Fruit fly (Drosophila melanogaster) whole organism, prepupa: ENCODE results near the gene Apc2.
A peak's percentile ranks its signal among the peaks of the same experiment; 100 is the strongest.

Experiments used
- Blimp-1 ChIP-seq: fragments of 200-800 bp; sonication (Bioruptor generic); optimal IDR thresholded peaks from 3 replicates; lab custom pipeline; 2017; ENCODE audit warnings: missing biosample characterization, missing genetic modification characterization, mild to moderate bottlenecking, moderate library complexity, missing genetic modification reagents
- CG10631 ChIP-seq: fragments of 200-800 bp; sonication (Bioruptor generic); optimal IDR thresholded peaks from 2 replicates; lab custom pipeline; 2016; ENCODE audit warnings: missing biosample characterization, missing genetic modification characterization
- CG10669 ChIP-seq: fragments of 200-800 bp; sonication (Bioruptor generic); optimal IDR thresholded peaks from 3 replicates; lab custom pipeline; 2018; ENCODE audit warnings: missing biosample characterization, mild to moderate bottlenecking, missing genetic modification characterization, moderate library complexity
- CG11294 ChIP-seq: fragments of 200-800 bp; sonication (Bioruptor generic); IDR thresholded peaks from 2 replicates; pipeline ENCODE4 v1.3.6; 2022; ENCODE audit warnings: missing biosample characterization, missing genetic modification characterization
- CG11762 ChIP-seq: fragments of 200-800 bp; sonication (Bioruptor generic); optimal IDR thresholded peaks from 3 replicates; lab custom pipeline; 2016; ENCODE audit warnings: missing biosample characterization, missing genetic modification characterization; ENCODE audit not compliant: insufficient read depth
- CG11902 ChIP-seq: fragments of 200-800 bp; sonication (Bioruptor generic); optimal IDR thresholded peaks from 3 replicates; lab custom pipeline; 2016; ENCODE audit warnings: missing biosample characterization, missing genetic modification characterization
- CG1621 ChIP-seq: fragments of 200-800 bp; sonication (Bioruptor generic); optimal IDR thresholded peaks from 3 replicates; lab custom pipeline; 2018; ENCODE audit warnings: missing biosample characterization, mild to moderate bottlenecking, missing genetic modification characterization
- CG16779 ChIP-seq: fragments of 200-800 bp; sonication (Bioruptor generic); optimal IDR thresholded peaks from 3 replicates; lab custom pipeline; 2017; ENCODE audit warnings: missing biosample characterization, mild to moderate bottlenecking, missing genetic modification characterization
- CG3032 ChIP-seq: fragments of 200-800 bp; optimal IDR thresholded peaks from 2 replicates; lab custom pipeline; 2019; ENCODE audit warnings: missing biosample characterization, mild to moderate bottlenecking, missing genetic modification characterization, moderate library complexity
- CG32006 ChIP-seq: fragments of 200-800 bp; sonication (Bioruptor generic); optimal IDR thresholded peaks from 3 replicates; lab custom pipeline; 2017; ENCODE audit warnings: missing biosample characterization, mild to moderate bottlenecking, missing genetic modification characterization
- CG34406 ChIP-seq: fragments of 200-800 bp; sonication (Bioruptor generic); optimal IDR thresholded peaks from 3 replicates; lab custom pipeline; 2016; ENCODE audit warnings: missing biosample characterization, missing genetic modification characterization
- CG3919 ChIP-seq: fragments of 200-800 bp; sonication (Bioruptor generic); optimal IDR thresholded peaks from 3 replicates; lab custom pipeline; 2016; ENCODE audit warnings: missing biosample characterization, missing genetic modification characterization
- CG4318 ChIP-seq: fragments of 200-800 bp; sonication (Bioruptor generic); optimal IDR thresholded peaks from 3 replicates; lab custom pipeline; 2017; ENCODE audit warnings: missing biosample characterization, mild to moderate bottlenecking, missing genetic modification characterization
- CG6163 ChIP-seq: fragments of 200-800 bp; sonication (Bioruptor generic); IDR thresholded peaks from 3 replicates; pipeline ENCODE4 v1.3.6; 2022; ENCODE audit warnings: missing biosample characterization, missing genetic modification characterization
- CG6276 ChIP-seq: fragments of 200-800 bp; sonication (Bioruptor generic); optimal IDR thresholded peaks from 2 replicates; lab custom pipeline; 2017; ENCODE audit warnings: missing biosample characterization, mild to moderate bottlenecking, missing genetic modification characterization
- CG6808 ChIP-seq: fragments of 200-800 bp; sonication (Bioruptor generic); optimal IDR thresholded peaks from 3 replicates; lab custom pipeline; 2017; ENCODE audit warnings: missing biosample characterization, missing genetic modification characterization, mild to moderate bottlenecking, moderate library complexity, missing genetic modification reagents
- CG6854 ChIP-seq: fragments of 200-800 bp; sonication (Bioruptor generic); optimal IDR thresholded peaks from 2 replicates; lab custom pipeline; 2017; ENCODE audit warnings: missing biosample characterization, mild to moderate bottlenecking, missing genetic modification characterization
- CG7368 ChIP-seq: fragments of 200-800 bp; sonication (Bioruptor generic); optimal IDR thresholded peaks from 3 replicates; lab custom pipeline; 2016; ENCODE audit warnings: missing biosample characterization, missing genetic modification characterization
- CG8119 ChIP-seq: fragments of 200-800 bp; sonication (Bioruptor generic); IDR thresholded peaks from 3 replicates; pipeline ENCODE4 v1.3.6; 2022; ENCODE audit warnings: missing biosample characterization, missing genetic modification characterization
- CG8319 ChIP-seq: fragments of 200-800 bp; sonication (Bioruptor generic); optimal IDR thresholded peaks from 3 replicates; lab custom pipeline; 2016; ENCODE audit warnings: missing biosample characterization, missing genetic modification characterization
- CG8632 ChIP-seq: fragments of 200-800 bp; sonication (Bioruptor generic); optimal IDR thresholded peaks from 3 replicates; lab custom pipeline; 2016; ENCODE audit warnings: missing biosample characterization, missing genetic modification characterization
- CG9139 ChIP-seq: fragments of 200-800 bp; sonication (Bioruptor generic); optimal IDR thresholded peaks from 3 replicates; lab custom pipeline; 2017; ENCODE audit warnings: missing biosample characterization, mild to moderate bottlenecking, missing genetic modification characterization
- Eip75B ChIP-seq: fragments of 200-800 bp; sonication (Bioruptor generic); optimal IDR thresholded peaks from 3 replicates; lab custom pipeline; 2016; ENCODE audit warnings: missing biosample characterization, missing genetic modification characterization
- Eip78C ChIP-seq: fragments of 200-800 bp; sonication (Bioruptor generic); peaks from one replicate; lab custom pipeline; 2016; ENCODE audit warnings: missing biosample characterization, missing genetic modification characterization
- Eip93F ChIP-seq: fragments of 200-800 bp; sonication (Bioruptor generic); optimal IDR thresholded peaks from 2 replicates; lab custom pipeline; 2016; ENCODE audit warnings: missing biosample characterization, mild to moderate bottlenecking, missing genetic modification characterization
- Ets21C ChIP-seq: fragments of 200-800 bp; sonication (Bioruptor generic); optimal IDR thresholded peaks from 3 replicates; lab custom pipeline; 2016; ENCODE audit warnings: missing biosample characterization, missing genetic modification characterization
- Ets96B ChIP-seq: fragments of 200-800 bp; optimal IDR thresholded peaks from 2 replicates; lab custom pipeline; 2019; ENCODE audit warnings: missing biosample characterization, mild to moderate bottlenecking, missing genetic modification characterization, moderate library complexity
- Gug ChIP-seq: fragments of 200-800 bp; sonication (Bioruptor generic); IDR thresholded peaks from 2 replicates; pipeline ENCODE4 v1.3.6; 2022; ENCODE audit warnings: missing biosample characterization, missing genetic modification characterization
- Hr38 ChIP-seq: sonication (Bioruptor generic); optimal IDR thresholded peaks from 2 replicates; lab custom pipeline; 2016; ENCODE audit warnings: missing biosample characterization, missing genetic modification characterization
- Hr4 ChIP-seq: fragments of 200-800 bp; sonication (Bioruptor generic); optimal IDR thresholded peaks from 3 replicates; lab custom pipeline; 2016; ENCODE audit warnings: missing biosample characterization, missing genetic modification characterization
- Lpt ChIP-seq: fragments of 200-800 bp; sonication (Bioruptor generic); optimal IDR thresholded peaks from 3 replicates; lab custom pipeline; 2016; ENCODE audit warnings: missing biosample characterization, missing genetic modification characterization
- Met ChIP-seq: fragments of 200-800 bp; sonication (Bioruptor generic); optimal IDR thresholded peaks from 3 replicates; lab custom pipeline; 2016; ENCODE audit warnings: missing biosample characterization, missing genetic modification characterization
- OdsH ChIP-seq: fragments of 200-800 bp; sonication (Bioruptor generic); optimal IDR thresholded peaks from 3 replicates; lab custom pipeline; 2016; ENCODE audit warnings: missing biosample characterization, missing genetic modification characterization
- Smox ChIP-seq: fragments of 200-800 bp; sonication (Bioruptor generic); optimal IDR thresholded peaks from 3 replicates; lab custom pipeline; 2016; ENCODE audit warnings: missing biosample characterization, missing genetic modification characterization
- Sox102F ChIP-seq: fragments of 200-800 bp; sonication (Bioruptor generic); optimal IDR thresholded peaks from 2 replicates; lab custom pipeline; 2016; ENCODE audit warnings: missing biosample characterization, mild to moderate bottlenecking, missing genetic modification characterization
- Sox15 ChIP-seq: fragments of 200-800 bp; sonication (Bioruptor generic); optimal IDR thresholded peaks from 3 replicates; lab custom pipeline; 2016; ENCODE audit warnings: missing biosample characterization, missing genetic modification characterization
- achi ChIP-seq: fragments of 200-800 bp; sonication (Bioruptor generic); optimal IDR thresholded peaks from 3 replicates; lab custom pipeline; 2016; ENCODE audit warnings: missing biosample characterization, missing genetic modification characterization
- acj6 ChIP-seq: fragments of 200-800 bp; sonication (Bioruptor generic); optimal IDR thresholded peaks from 3 replicates; lab custom pipeline; 2016; ENCODE audit warnings: missing biosample characterization, missing genetic modification characterization
- dac ChIP-seq: fragments of 200-800 bp; sonication (Bioruptor generic); optimal IDR thresholded peaks from 2 replicates; lab custom pipeline; 2017; ENCODE audit warnings: missing biosample characterization, mild to moderate bottlenecking, missing genetic modification characterization
- dsx ChIP-seq: fragments of 200-800 bp; optimal IDR thresholded peaks from 3 replicates; lab custom pipeline; 2019; ENCODE audit warnings: missing biosample characterization, mild to moderate bottlenecking, missing genetic modification characterization, moderate library complexity; ENCODE audit not compliant: poor library complexity, severe bottlenecking
- eg ChIP-seq: fragments of 200-800 bp; sonication (Bioruptor generic); IDR thresholded peaks from 3 replicates; pipeline ENCODE4 v1.3.6; 2022; ENCODE audit warnings: missing biosample characterization, missing genetic modification characterization
- esn ChIP-seq: fragments of 200-800 bp; sonication (Bioruptor generic); optimal IDR thresholded peaks from 2 replicates; lab custom pipeline; 2016; ENCODE audit warnings: missing biosample characterization, mild to moderate bottlenecking, missing genetic modification characterization, moderate library complexity
- fd85E ChIP-seq: fragments of 200-800 bp; sonication (Bioruptor generic); optimal IDR thresholded peaks from 3 replicates; lab custom pipeline; 2016; ENCODE audit warnings: missing biosample characterization, missing genetic modification characterization
- fkh ChIP-seq: fragments of 200-800 bp; sonication (Bioruptor generic); optimal IDR thresholded peaks from 3 replicates; lab custom pipeline; 2017; ENCODE audit warnings: missing biosample characterization, mild to moderate bottlenecking, missing genetic modification characterization, moderate library complexity
- net ChIP-seq: fragments of 200-800 bp; sonication (Bioruptor generic); optimal IDR thresholded peaks from 3 replicates; lab custom pipeline; 2016; ENCODE audit warnings: missing biosample characterization, missing genetic modification characterization
- pdm3 ChIP-seq: fragments of 200-800 bp; sonication (Bioruptor generic); optimal IDR thresholded peaks from 3 replicates; lab custom pipeline; 2016; ENCODE audit warnings: missing biosample characterization, missing genetic modification characterization
- salr ChIP-seq, 2 experiments: fragments of 200-800 bp; sonication (Bioruptor generic); optimal IDR thresholded peaks; 3 replicates each; lab custom pipeline; 2016 to 2018; ENCODE audit warnings: missing biosample characterization in 2 of 2, missing genetic modification characterization in 2 of 2, mild to moderate bottlenecking in 1 of 2
- spab ChIP-seq: fragments of 200-800 bp; sonication (Bioruptor generic); optimal IDR thresholded peaks from 2 replicates; lab custom pipeline; 2017; ENCODE audit warnings: missing biosample characterization, mild to moderate bottlenecking, missing genetic modification characterization, missing genetic modification reagents
- ss ChIP-seq, 2 experiments: fragments of 200-800 bp; sonication (Bioruptor generic); optimal IDR thresholded peaks; 2 replicates in 1 of 2; 3 replicates in 1 of 2; lab custom pipeline; 2017 to 2018; ENCODE audit warnings: mild to moderate bottlenecking in 2 of 2, missing biosample characterization in 2 of 2, missing genetic modification characterization in 2 of 2, moderate library complexity in 1 of 2
- svp ChIP-seq: fragments of 200-800 bp; sonication (Bioruptor generic); peaks from one replicate; lab custom pipeline; 2016; ENCODE audit warnings: missing biosample characterization, missing genetic modification characterization
- vri ChIP-seq: fragments of 200-800 bp; sonication (Bioruptor generic); optimal IDR thresholded peaks from 3 replicates; lab custom pipeline; 2016; ENCODE audit warnings: missing biosample characterization, mild to moderate bottlenecking, missing genetic modification characterization

Apc2 gene

DNA sequence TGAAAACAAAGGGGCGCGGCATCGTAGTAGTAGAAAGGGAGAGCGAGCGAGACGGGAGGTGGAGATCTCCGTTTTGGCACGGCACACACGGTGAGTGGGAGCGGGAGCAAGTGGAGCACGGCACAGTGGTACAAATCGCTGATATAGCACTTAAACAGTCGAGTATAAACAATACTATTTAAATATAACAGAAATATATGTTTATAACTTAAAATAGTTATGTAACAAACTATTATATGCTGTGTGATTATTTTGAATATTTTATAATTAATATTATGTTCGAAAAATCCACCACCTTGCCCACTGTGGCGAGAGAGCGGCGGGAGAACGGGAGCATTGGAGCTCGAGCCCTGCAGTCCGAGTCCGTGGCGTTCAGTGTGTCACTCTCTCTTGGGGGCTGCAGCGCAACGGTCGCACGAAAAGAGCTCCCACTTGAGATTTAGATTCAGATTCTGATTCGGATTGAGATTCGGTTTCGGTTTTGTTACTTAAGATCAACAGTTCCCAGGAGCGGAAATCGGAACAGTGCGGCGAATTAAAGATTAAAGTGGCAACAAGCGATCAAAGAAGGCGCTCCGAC lies 22.7 kb upstream of the Apc2 start, which contains the start of gene Kal1:
Gene Kal1 (plus strand): TSS at position 383 of the 580 bp plus-strand sequence.
- TF ChIP-seq OdsH (peak; percentile 97), Gug (GFP tag; lab: Robert Waterston, UW) (peak; percentile 96), achi (GFP tag; lab: Kevin White, UChicago) (peak; percentile 98), Hr38 (GFP tag; lab: Kevin White, UChicago) (no peak), Sox15 (GFP tag; lab: Kevin White, UChicago) (peak; percentile 94), CG8119 (GFP tag; lab: Robert Waterston, UW) (peak; percentile 99), acj6 (peak; percentile 98), vri (peak; percentile 96), fd85E (GFP tag; lab: Kevin White, UChicago) (peak; percentile 92), fkh (GFP tag; lab: Kevin White, UChicago) (peak; percentile 36), CG9139 (GFP tag; lab: Kevin White, UChicago) (peak; percentile 98), Eip75B (GFP tag; lab: Kevin White, UChicago) (peak; percentile 95), CG32006 (GFP tag; lab: Kevin White, UChicago) (peak; percentile 97), svp (GFP tag; lab: Kevin White, UChicago) (peak; percentile 98), Lpt (GFP tag; lab: Kevin White, UChicago) (peak; percentile 93), CG6276 (peak; percentile 96), spab (peak; percentile 98), salr (GFP tag; optimal IDR thresholded peaks at IDR 0.05; lab: Kevin White, UChicago) (peak; percentile 91 to 94), CG10669 (GFP tag; lab: Kevin White, UChicago) (peak; percentile 97), Hr4 (GFP tag; lab: Kevin White, UChicago) (peak; percentile 92), Met (GFP tag; lab: Kevin White, UChicago) (peak; percentile 92), eg (peak; percentile 97), Sox102F (GFP tag; lab: Kevin White, UChicago) (peak; percentile 96), CG4318 (GFP tag; lab: Kevin White, UChicago) (peak; percentile 87), Ets21C (GFP tag; lab: Kevin White, UChicago) (peak; percentile 76), ss (GFP tag; optimal IDR thresholded peaks at IDR 0.05; lab: Kevin White, UChicago) (peak; percentile 99), dsx (GFP tag; lab: Kevin White, UChicago) (peak; percentile 98), CG11762 (GFP tag; lab: Kevin White, UChicago) (peak; percentile 96), CG6854 (peak; percentile 98), CG6163 (GFP tag; lab: Robert Waterston, UW) (peak; percentile 98), CG1621 (peak; percentile 97), CG11902 (GFP tag; lab: Kevin White, UChicago) (peak; percentile 92), Smox (peak; percentile 93), CG10631 (GFP tag; lab: Kevin White, UChicago) (peak; percentile 97), CG8319 (GFP tag; lab: Kevin White, UChicago) (peak; percentile 94), Blimp-1 (GFP tag; lab: Kevin White, UChicago) (peak; percentile 94), esn (GFP tag; lab: Kevin White, UChicago) (peak; percentile 98), CG8632 (GFP tag; lab: Kevin White, UChicago) (peak; percentile 98), CG6808 (GFP tag; lab: Kevin White, UChicago) (peak; percentile 98), net (GFP tag; lab: Kevin White, UChicago) (peak; percentile 97), Eip93F (GFP tag; lab: Kevin White, UChicago) (peak; percentile 97), CG7368 (GFP tag; lab: Kevin White, UChicago) (peak; percentile 97), CG16779 (tag; lab: Kevin White, UChicago) (peak; percentile 97), CG34406 (GFP tag; lab: Kevin White, UChicago) (peak; percentile 99), CG3919 (GFP tag; lab: Kevin White, UChicago) (peak; percentile 98), pdm3 (GFP tag; lab: Kevin White, UChicago) (peak; percentile 91), Eip78C (GFP tag; lab: Kevin White, UChicago) (peak; percentile 99), CG11294 (GFP tag; lab: Robert Waterston, UW) (peak; percentile 94), Ets96B (peak; percentile 99), dac (GFP tag; lab: Kevin White, UChicago) (peak; percentile 92), CG3032 (tag; lab: Kevin White, UChicago) (peak; percentile 98)
